Fruit fly (Drosophila melanogaster) whole organism, embryonic: ENCODE data around the gene CG3457.

ENCODE experiments used
- ATbp ChIP-seq: fragments of 200-800 bp; sonication (Bioruptor generic); optimal IDR thresholded peaks from 2 replicates; lab custom pipeline; 2017; ENCODE audit warnings: missing biosample characterization, mild to moderate bottlenecking, missing genetic modification characterization, missing genetic modification reagents
- Abd-B ChIP-seq: fragments of 200-800 bp; sonication (Bioruptor generic); optimal IDR thresholded peaks from 2 replicates; lab custom pipeline; 2018; ENCODE audit warnings: missing biosample characterization, mild to moderate bottlenecking, missing genetic modification characterization, moderate library complexity
- CG10565 ChIP-seq: fragments of 200-800 bp; sonication (Bioruptor generic); optimal IDR thresholded peaks from 3 replicates; lab custom pipeline; 2016; ENCODE audit warnings: missing biosample characterization, mild to moderate bottlenecking, missing genetic modification characterization
- CG11093 ChIP-seq: fragments of 200-800 bp; sonication (Bioruptor generic); IDR thresholded peaks from 3 replicates; pipeline ENCODE4 v1.3.6; 2022; ENCODE audit warnings: missing biosample characterization, missing genetic modification characterization
- CG11456 ChIP-seq: fragments of 200-800 bp; sonication (Bioruptor generic); IDR thresholded peaks from 3 replicates; pipeline ENCODE4 v1.3.6; 2022; ENCODE audit warnings: missing biosample characterization, missing genetic modification characterization
- CG12104 ChIP-seq: fragments of 200-800 bp; sonication (Bioruptor generic); optimal IDR thresholded peaks from 3 replicates; lab custom pipeline; 2016; ENCODE audit warnings: missing biosample characterization, missing genetic modification characterization
- CG12236 ChIP-seq: fragments of 200-800 bp; sonication (Bioruptor generic); optimal IDR thresholded peaks from 2 replicates; lab custom pipeline; 2016; ENCODE audit warnings: missing biosample characterization, missing genetic modification characterization
- CG13624 ChIP-seq: fragments of 200-800 bp; sonication (Bioruptor generic); optimal IDR thresholded peaks from 2 replicates; lab custom pipeline; 2016; ENCODE audit warnings: missing biosample characterization, missing genetic modification characterization
- CG17385 ChIP-seq: fragments of 200-800 bp; sonication (Bioruptor generic); optimal IDR thresholded peaks from 3 replicates; lab custom pipeline; 2018; ENCODE audit warnings: missing biosample characterization, mild to moderate bottlenecking, missing genetic modification characterization
- CG1792 ChIP-seq: fragments of 200-800 bp; sonication (Bioruptor generic); optimal IDR thresholded peaks from 2 replicates; lab custom pipeline; 2016; ENCODE audit warnings: missing biosample characterization, missing genetic modification characterization
- CG18476 ChIP-seq: fragments of 200-800 bp; sonication (Bioruptor generic); optimal IDR thresholded peaks from 2 replicates; lab custom pipeline; 2016; ENCODE audit warnings: missing biosample characterization, mild to moderate bottlenecking, missing genetic modification characterization
- CG3281 ChIP-seq: fragments of 200-800 bp; sonication (Bioruptor generic); optimal IDR thresholded peaks from 3 replicates; lab custom pipeline; 2017; ENCODE audit warnings: missing biosample characterization, mild to moderate bottlenecking, missing genetic modification characterization
- CG33557 ChIP-seq: fragments of 200-800 bp; sonication (Bioruptor generic); optimal IDR thresholded peaks from 2 replicates; lab custom pipeline; 2019; ENCODE audit warnings: missing biosample characterization, mild to moderate bottlenecking, missing genetic modification characterization, moderate library complexity
- CG34224 ChIP-seq: fragments of 200-800 bp; sonication (Bioruptor generic); IDR thresholded peaks from 3 replicates; pipeline ENCODE4 v1.3.6; 2022; ENCODE audit warnings: missing biosample characterization, missing genetic modification characterization; ENCODE audit not compliant: partially characterized antibody
- CG7271 ChIP-seq: fragments of 200-800 bp; sonication (Bioruptor generic); optimal IDR thresholded peaks from 2 replicates; lab custom pipeline; 2018; ENCODE audit warnings: missing biosample characterization, mild to moderate bottlenecking, missing genetic modification characterization, moderate library complexity
- CG7839 ChIP-seq: fragments of 200-800 bp; sonication (Bioruptor generic); optimal IDR thresholded peaks from 3 replicates; lab custom pipeline; 2018; ENCODE audit warnings: missing biosample characterization, mild to moderate bottlenecking, missing genetic modification characterization, moderate library complexity
- CG8290 ChIP-seq, 3 experiments: fragments of 200-800 bp; sonication (Bioruptor generic); optimal IDR thresholded peaks; 2 replicates each; lab custom pipeline; 2016 to 2019; ENCODE audit warnings: missing biosample characterization in 3 of 3, missing genetic modification characterization in 3 of 3, mild to moderate bottlenecking in 2 of 3, moderate library complexity in 1 of 3
- CG9609 ChIP-seq: fragments of 200-800 bp; sonication (Bioruptor generic); optimal IDR thresholded peaks from 3 replicates; lab custom pipeline; 2016; ENCODE audit warnings: missing biosample characterization, missing genetic modification characterization
- CG9817 ChIP-seq: fragments of 200-800 bp; sonication (Bioruptor generic); optimal IDR thresholded peaks from 2 replicates; lab custom pipeline; 2018; ENCODE audit warnings: missing biosample characterization, mild to moderate bottlenecking, missing genetic modification characterization, moderate library complexity
- CrebB ChIP-seq: fragments of 200-800 bp; sonication (Bioruptor generic); optimal IDR thresholded peaks from 3 replicates; lab custom pipeline; 2018; ENCODE audit warnings: missing biosample characterization, mild to moderate bottlenecking, missing genetic modification characterization
- D ChIP-seq, 2 experiments: fragments of 200-800 bp in 1 of 2; fragments of >200 bp in 1 of 2; sonication (Bioruptor generic) in 1 of 2; optimal IDR thresholded peaks; 2 replicates in 1 of 2; 3 replicates in 1 of 2; lab custom pipeline; 2017; ENCODE audit warnings: mild to moderate bottlenecking in 1 of 2, missing biosample characterization in 1 of 2, missing genetic modification characterization in 1 of 2, missing genetic modification reagents in 1 of 2
- E2f2 ChIP-seq: fragments of 200-800 bp; sonication (Bioruptor generic); IDR thresholded peaks from 2 replicates; pipeline ENCODE4 v1.3.6; 2022; ENCODE audit warnings: missing biosample characterization, missing genetic modification characterization
- HLHmδ ChIP-seq: fragments of 200-800 bp; sonication (Bioruptor generic); optimal IDR thresholded peaks from 2 replicates; lab custom pipeline; 2018; ENCODE audit warnings: missing biosample characterization, mild to moderate bottlenecking, missing genetic modification characterization, moderate library complexity
- Hr51 ChIP-seq, 2 experiments: fragments of 200-800 bp; sonication (Bioruptor generic); optimal IDR thresholded peaks; 2 replicates in 1 of 2; 3 replicates in 1 of 2; lab custom pipeline; 2016 to 2018; ENCODE audit warnings: missing biosample characterization in 2 of 2, missing genetic modification characterization in 2 of 2, mild to moderate bottlenecking in 1 of 2, moderate library complexity in 1 of 2
- Hr78 ChIP-seq, 2 experiments: fragments of 200-800 bp in 1 of 2; fragments of >200 bp in 1 of 2; sonication (Bioruptor generic) in 1 of 2; optimal IDR thresholded peaks; 2 replicates each; lab custom pipeline; 2017 to 2019; ENCODE audit warnings: missing biosample characterization in 2 of 2, missing genetic modification characterization in 2 of 2, mild to moderate bottlenecking in 1 of 2, moderate library complexity in 1 of 2
- Sry-δ ChIP-seq: fragments of 200-800 bp; sonication (Bioruptor generic); optimal IDR thresholded peaks from 2 replicates; lab custom pipeline; 2016; ENCODE audit warnings: missing biosample characterization, missing genetic modification characterization
- Taf1 ChIP-seq: fragments of 200-800 bp; sonication (Bioruptor generic); IDR thresholded peaks from 2 replicates; pipeline ENCODE4 v1.3.6; 2022; ENCODE audit warnings: missing biosample characterization, missing genetic modification characterization
- Xrp1 ChIP-seq: fragments of 200-800 bp; sonication (Bioruptor generic); IDR thresholded peaks from 2 replicates; pipeline ENCODE4 v1.3.6; 2022; ENCODE audit warnings: missing biosample characterization, missing genetic modification characterization
- ato ChIP-seq: fragments of 200-800 bp; sonication (Bioruptor generic); IDR thresholded peaks from 2 replicates; pipeline ENCODE4 v1.3.6; 2022; ENCODE audit warnings: missing biosample characterization, missing genetic modification characterization; ENCODE audit not compliant: partially characterized antibody
- az2 ChIP-seq: fragments of 200-800 bp; sonication (Bioruptor generic); optimal IDR thresholded peaks from 3 replicates; lab custom pipeline; 2016; ENCODE audit warnings: missing biosample characterization, missing genetic modification characterization
- bab2 ChIP-seq: fragments of 200-800 bp; sonication (Bioruptor generic); optimal IDR thresholded peaks from 2 replicates; lab custom pipeline; 2016; ENCODE audit warnings: missing biosample characterization, missing genetic modification characterization
- bowl ChIP-seq: fragments of 200-800 bp; sonication (Bioruptor generic); IDR thresholded peaks from 2 replicates; pipeline ENCODE4 v1.3.6; 2022; ENCODE audit warnings: missing biosample characterization, missing genetic modification characterization
- chn ChIP-seq: fragments of 200-800 bp; sonication (Bioruptor generic); optimal IDR thresholded peaks from 2 replicates; lab custom pipeline; 2016; ENCODE audit warnings: missing biosample characterization, missing genetic modification characterization
- crc ChIP-seq: fragments of 200-800 bp; sonication (Bioruptor generic); optimal IDR thresholded peaks from 2 replicates; lab custom pipeline; 2016; ENCODE audit warnings: missing biosample characterization, missing genetic modification characterization
- esg ChIP-seq: fragments of 200-800 bp; sonication (Bioruptor generic); conservative IDR thresholded peaks from 2 replicates; pipeline ENCODE4 v1.3.6; 2022; ENCODE audit warnings: missing biosample characterization, missing genetic modification characterization
- ewg ChIP-seq: fragments of 200-800 bp; sonication (Bioruptor generic); optimal IDR thresholded peaks from 3 replicates; lab custom pipeline; 2017; ENCODE audit warnings: mild to moderate bottlenecking, missing biosample characterization, missing genetic modification reagents, missing genetic modification characterization
- gce ChIP-seq: fragments of 200-800 bp; sonication (Bioruptor generic); IDR thresholded peaks from 3 replicates; pipeline ENCODE4 v1.3.6; 2022; ENCODE audit warnings: missing biosample characterization, missing genetic modification characterization
- gsb ChIP-seq: fragments of 200-800 bp; sonication (Bioruptor generic); IDR thresholded peaks from 2 replicates; pipeline ENCODE4 v1.3.6; 2022; ENCODE audit warnings: missing biosample characterization, missing genetic modification characterization
- hbn ChIP-seq: fragments of 200-800 bp; sonication (Bioruptor generic); IDR thresholded peaks from 2 replicates; pipeline ENCODE4 v1.3.6; 2022; ENCODE audit warnings: missing biosample characterization, missing genetic modification characterization; ENCODE audit not compliant: partially characterized antibody
- lov ChIP-seq, 2 experiments: fragments of 200-800 bp in 1 of 2; fragments of >200 bp in 1 of 2; sonication (Bioruptor generic) in 1 of 2; IDR thresholded peaks in 1 of 2; optimal IDR thresholded peaks in 1 of 2; 2 replicates in 1 of 2; 3 replicates in 1 of 2; pipeline versions ENCODE4 v1.3.6 to Lab custom; 2017 to 2022; ENCODE audit warnings: missing biosample characterization in 1 of 2, missing genetic modification characterization in 1 of 2
- nmo ChIP-seq: fragments of 200-800 bp; sonication (Bioruptor generic); optimal IDR thresholded peaks from 2 replicates; lab custom pipeline; 2018; ENCODE audit warnings: missing biosample characterization, mild to moderate bottlenecking, missing genetic modification characterization, moderate library complexity
- repo ChIP-seq: fragments of 200-800 bp; sonication (Bioruptor generic); optimal IDR thresholded peaks from 2 replicates; lab custom pipeline; 2016; ENCODE audit warnings: missing biosample characterization, missing genetic modification characterization
- run ChIP-seq: fragments of 200-800 bp; sonication (Bioruptor generic); optimal IDR thresholded peaks from 3 replicates; lab custom pipeline; 2018; ENCODE audit warnings: missing biosample characterization, mild to moderate bottlenecking, missing genetic modification characterization
- sc ChIP-seq, 3 experiments: fragments of >200 bp in 2 of 3; fragments of 200-800 bp in 1 of 3; sonication (Bioruptor generic) in 1 of 3; optimal IDR thresholded peaks; 2 replicates in 2 of 3; 3 replicates in 1 of 3; lab custom pipeline; 2017; ENCODE audit warnings: mild to moderate bottlenecking in 1 of 3, missing biosample characterization in 1 of 3, missing genetic modification characterization in 1 of 3, missing genetic modification reagents in 1 of 3
- sens-2 ChIP-seq: fragments of 200-800 bp; sonication (Bioruptor generic); IDR thresholded peaks from 2 replicates; pipeline ENCODE4 v1.3.6; 2022; ENCODE audit warnings: missing biosample characterization, missing genetic modification characterization
- slp2 ChIP-seq: fragments of 200-800 bp; sonication (Bioruptor generic); optimal IDR thresholded peaks from 2 replicates; lab custom pipeline; 2016; ENCODE audit warnings: missing biosample characterization, missing genetic modification characterization
- sug ChIP-seq: fragments of 200-800 bp; optimal IDR thresholded peaks from 2 replicates; lab custom pipeline; 2019; ENCODE audit warnings: missing biosample characterization, mild to moderate bottlenecking, missing genetic modification characterization, moderate library complexity
- yki ChIP-seq: fragments of >200 bp; optimal IDR thresholded peaks from 3 replicates; lab custom pipeline; 2018

CG3457 gene

DNA sequence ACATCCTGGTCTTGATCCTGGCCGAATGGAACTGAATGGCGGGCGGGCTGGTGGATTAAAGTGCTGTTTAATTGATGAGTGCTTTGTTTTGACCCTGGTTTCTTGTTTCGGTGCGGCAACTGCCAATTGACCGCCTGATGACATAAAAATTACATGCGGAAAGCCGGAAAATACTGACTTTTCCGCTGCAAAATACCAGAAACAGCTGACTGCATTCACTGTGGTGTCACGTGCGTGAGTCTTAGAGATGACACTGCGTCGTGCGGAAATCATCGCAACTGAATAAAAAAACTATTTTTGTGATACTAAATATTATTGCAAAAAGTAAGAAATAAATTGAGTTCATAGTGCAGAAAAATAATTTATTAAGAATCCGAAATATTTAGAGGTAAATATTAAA, 38.1 kb upstream of the CG3457 start, which contains the start of gene bcn92 (continued):
- TF ChIP-seq CG12236 (GFP tag; lab: Kevin White, UChicago), result no peak
- no peak for TF ChIP-seq bowl (GFP tag; lab: Robert Waterston, UW)
- no peak for TF ChIP-seq gce (GFP tag; lab: Robert Waterston, UW)
- TF ChIP-seq HLHmδ, result peak; percentile 4
- TF ChIP-seq CG17385 (GFP tag; lab: Kevin White, UChicago), result peak; percentile 6
- peak; percentile 5 for TF ChIP-seq CG9817
- TF ChIP-seq D (optimal IDR thresholded peaks at IDR 0.05; lab: Kevin White, UChicago), result no peak
- no peak for TF ChIP-seq D (GFP tag; optimal IDR thresholded peaks at IDR 0.05; lab: Kevin White, UChicago)
- TF ChIP-seq chn (GFP tag; lab: Kevin White, UChicago), result peak; percentile 39
- TF ChIP-seq CG7839 (tag; lab: Kevin White, UChicago), result peak; percentile 30
- TF ChIP-seq sens-2 (GFP tag; lab: Robert Waterston, UW), result no peak
- no peak for TF ChIP-seq CG12104 (GFP tag; lab: Kevin White, UChicago)
- TF ChIP-seq CG7271 (tag; lab: Kevin White, UChicago), result no peak
- no peak for TF ChIP-seq CG9609 (GFP tag; lab: Kevin White, UChicago)
- TF ChIP-seq CG18476 (GFP tag; lab: Kevin White, UChicago), result peak; percentile 9
- no peak for TF ChIP-seq esg (GFP tag; lab: Robert Waterston, UW)
- TF ChIP-seq ato (GFP tag; lab: Robert Waterston, UW), result peak; percentile 87
- no peak for TF ChIP-seq ATbp
- no peak for TF ChIP-seq run (tag; lab: Kevin White, UChicago)
- no peak for TF ChIP-seq Taf1 (GFP tag; lab: Robert Waterston, UW)
- TF ChIP-seq az2 (GFP tag; lab: Kevin White, UChicago), result peak; percentile 32
- TF ChIP-seq CG1792 (GFP tag; lab: Kevin White, UChicago), result peak; percentile 43
- peak in 1 of 2 experiments; percentile 17 for TF ChIP-seq Hr51 (GFP tag; optimal IDR thresholded peaks at IDR 0.05; lab: Kevin White, UChicago)
- TF ChIP-seq Xrp1 (GFP tag; lab: Robert Waterston, UW), result peak; percentile 15; the same call in 1 of the 2 replicates
- no peak for TF ChIP-seq CG10565 (GFP tag; lab: Kevin White, UChicago)
- TF ChIP-seq Sry-δ (GFP tag; lab: Kevin White, UChicago), result peak; percentile 90
- TF ChIP-seq CrebB (tag; lab: Kevin White, UChicago), result no peak
- peak; percentile 33 for TF ChIP-seq bab2
- TF ChIP-seq gsb (GFP tag; lab: Robert Waterston, UW), result no peak
- TF ChIP-seq crc (GFP tag; lab: Kevin White, UChicago), result peak; percentile 6
- TF ChIP-seq CG11093, result no peak
- TF ChIP-seq nmo (GFP tag; lab: Kevin White, UChicago), result peak; percentile 54
- peak; percentile 37 for TF ChIP-seq CG8290 (GFP tag; optimal IDR thresholded peaks at IDR 0.05; lab: Kevin White, UChicago)
- TF ChIP-seq CG8290 (tag; optimal IDR thresholded peaks at IDR 0.05; lab: Kevin White, UChicago), result peak in 1 of 2 experiments; percentile 56
- no peak for TF ChIP-seq lov (optimal IDR thresholded peaks at IDR 0.05; lab: Kevin White, UChicago)
- no peak for TF ChIP-seq lov (GFP tag; IDR thresholded peaks at IDR 0.05; lab: Robert Waterston, UW)
- TF ChIP-seq CG33557, result no peak
- TF ChIP-seq Abd-B (GFP tag; lab: Kevin White, UChicago), result peak; percentile 7
- peak; percentile 48 for TF ChIP-seq sug (tag; lab: Kevin White, UChicago)
- peak; percentile 96 for TF ChIP-seq hbn (GFP tag; lab: Robert Waterston, UW)
- 0 out of 3 replicates have a peak, but pooled peaks have one; percentile 46 for TF ChIP-seq CG11456 (GFP tag; lab: Robert Waterston, UW)
- TF ChIP-seq CG13624, result peak; percentile 58
- no peak for TF ChIP-seq ewg
- TF ChIP-seq Hr78 (GFP tag; optimal IDR thresholded peaks at IDR 0.05; lab: Kevin White, UChicago), result peak in 1 of 2 experiments; percentile 12
- TF ChIP-seq CG34224 (GFP tag; lab: Robert Waterston, UW), result peak; percentile 93
- TF ChIP-seq slp2 (GFP tag; lab: Kevin White, UChicago), result peak; percentile 16
- no peak for TF ChIP-seq yki (lab: Kevin White, UChicago)
- TF ChIP-seq sc (optimal IDR thresholded peaks at IDR 0.05; lab: Kevin White, UChicago), result no peak
- no peak for TF ChIP-seq sc (GFP tag; optimal IDR thresholded peaks at IDR 0.05; lab: Kevin White, UChicago)
- TF ChIP-seq CG3281 (GFP tag; lab: Kevin White, UChicago), result peak; percentile 24
- TF ChIP-seq repo (GFP tag; lab: Kevin White, UChicago), result no peak
- TF ChIP-seq E2f2 (GFP tag; lab: Robert Waterston, UW), result peak; percentile 30; the same call in 1 of the 2 replicates
